Worm (Caenorhabditis elegans) whole organism, L1 larva: ENCODE results near the gene F53C11.1.

Experiments used
- C16A3.4 ChIP-seq: fragments of 150-350 bp; optimal IDR thresholded peaks from 2 replicates; lab custom pipeline; 2014; ENCODE audit warnings: missing biosample characterization, missing genetic modification characterization
- F16B12.6 ChIP-seq: fragments of 150-350 bp; optimal IDR thresholded peaks from 2 replicates; lab custom pipeline; 2014; ENCODE audit warnings: missing biosample characterization, missing genetic modification characterization
- aha-1 ChIP-seq: fragments of 150-350 bp; optimal IDR thresholded peaks from 2 replicates; lab custom pipeline; 2014; ENCODE audit warnings: missing biosample characterization, missing genetic modification characterization
- alr-1 ChIP-seq: fragments of 200-800 bp; sonication (Bioruptor generic); optimal IDR thresholded peaks from 2 replicates; lab custom pipeline; 2018; ENCODE audit warnings: borderline replicate concordance, mild to moderate bottlenecking, missing genetic modification characterization, missing compliant biosample characterization
- ama-1 ChIP-seq: fragments of 150-350 bp; optimal IDR thresholded peaks from 2 replicates; lab custom pipeline; 2014
- ceh-63 ChIP-seq: fragments of 200-800 bp; sonication (Bioruptor generic); optimal IDR thresholded peaks from 2 replicates; lab custom pipeline; 2018; ENCODE audit warnings: mild to moderate bottlenecking, missing genetic modification characterization, missing compliant biosample characterization
- ceh-82 ChIP-seq, 3 experiments: fragments of 150-350 bp in 1 of 3; sonication (generic microtip) in 2 of 3; optimal IDR thresholded peaks; 2 replicates each; lab custom pipeline; 2014 to 2017; ENCODE audit warnings: missing biosample characterization in 3 of 3, missing genetic modification characterization in 3 of 3
- ceh-88 ChIP-seq: fragments of 200-800 bp; sonication (Bioruptor generic); IDR thresholded peaks from 2 replicates; pipeline ENCODE4 v1.3.6; 2022; ENCODE audit warnings: missing genetic modification characterization, missing compliant biosample characterization
- ceh-90 ChIP-seq: sonication (generic microtip); optimal IDR thresholded peaks from 2 replicates; lab custom pipeline; 2016; ENCODE audit warnings: missing genetic modification characterization, missing compliant biosample characterization
- ces-1 ChIP-seq: fragments of 150-350 bp; optimal IDR thresholded peaks from 2 replicates; lab custom pipeline; 2014; ENCODE audit warnings: missing biosample characterization, missing genetic modification reagents, missing genetic modification characterization
- dpl-1 ChIP-seq, 3 experiments: fragments of 150-350 bp in 2 of 3; sonication (generic microtip) in 1 of 3; optimal IDR thresholded peaks; 2 replicates each; lab custom pipeline; 2014 to 2017; ENCODE audit warnings: missing biosample characterization in 3 of 3, missing genetic modification characterization in 3 of 3, missing genetic modification reagents in 3 of 3
- efl-1 ChIP-seq, 4 experiments: fragments of 150-350 bp; optimal IDR thresholded peaks in 3 of 4; peaks in 1 of 4; 1 replicate in 1 of 4; 2 replicates in 3 of 4; lab custom pipeline; 2014; ENCODE audit warnings: missing biosample characterization in 2 of 4, missing genetic modification characterization in 2 of 4, missing genetic modification reagents in 2 of 4
- efl-3 ChIP-seq: fragments of 200-800 bp; sonication (Bioruptor generic); optimal IDR thresholded peaks from 2 replicates; lab custom pipeline; 2018; ENCODE audit warnings: mild to moderate bottlenecking, missing genetic modification characterization, missing compliant biosample characterization
- egl-13 ChIP-seq: sonication (generic microtip); optimal IDR thresholded peaks from 2 replicates; lab custom pipeline; 2016; ENCODE audit warnings: missing genotype, missing genetic modification reagents, missing genetic modification characterization, missing compliant biosample characterization
- elt-2 ChIP-seq: sonication (generic microtip); optimal IDR thresholded peaks from 2 replicates; lab custom pipeline; 2016; ENCODE audit warnings: missing genetic modification characterization, mild to moderate bottlenecking, inconsistent platforms, missing compliant biosample characterization, missing genetic modification reagents
- elt-3 ChIP-seq, 6 experiments: fragments of 150-350 bp in 1 of 6; sonication (generic microtip); optimal IDR thresholded peaks; 2 replicates each; lab custom pipeline; 2017 to 2018; ENCODE audit warnings: missing biosample characterization in 6 of 6, missing genetic modification characterization in 6 of 6, inconsistent platforms in 1 of 6
- ets-5 ChIP-seq: fragments of 200-800 bp; sonication (Bioruptor generic); IDR thresholded peaks from 2 replicates; pipeline ENCODE4 v1.3.6; 2022; ENCODE audit warnings: missing genetic modification characterization, missing compliant biosample characterization
- fkh-10 ChIP-seq: sonication (generic microtip); optimal IDR thresholded peaks from 2 replicates; lab custom pipeline; 2017; ENCODE audit warnings: missing biosample characterization, missing genetic modification reagents, missing genetic modification characterization
- fkh-4 ChIP-seq: sonication (generic microtip); optimal IDR thresholded peaks from 2 replicates; lab custom pipeline; 2016; ENCODE audit warnings: missing compliant biosample characterization, missing genetic modification characterization, borderline replicate concordance
- fos-1 ChIP-seq: fragments of 150-350 bp; optimal IDR thresholded peaks from 2 replicates; lab custom pipeline; 2014; ENCODE audit warnings: missing biosample characterization, missing genetic modification characterization
- grh-1 ChIP-seq: fragments of 200-800 bp; sonication (Bioruptor generic); IDR thresholded peaks from 2 replicates; pipeline ENCODE4 v1.3.6; 2022; ENCODE audit warnings: missing genetic modification reagents, missing genetic modification characterization, missing compliant biosample characterization
- hlh-4 ChIP-seq: sonication (generic microtip); optimal IDR thresholded peaks from 2 replicates; lab custom pipeline; 2016; ENCODE audit warnings: mild to moderate bottlenecking, missing genetic modification characterization, missing compliant biosample characterization
- hpl-2 ChIP-seq: fragments of 150-350 bp; optimal IDR thresholded peaks from 2 replicates; lab custom pipeline; 2014; ENCODE audit warnings: missing biosample characterization, missing genetic modification reagents, missing genetic modification characterization
- isw-1 ChIP-seq: fragments of 200-800 bp; sonication (Bioruptor generic); IDR thresholded peaks from 2 replicates; pipeline ENCODE4 v1.3.6; 2022; ENCODE audit warnings: missing genetic modification characterization, missing compliant biosample characterization
- jun-1 ChIP-seq: fragments of 150-350 bp; optimal IDR thresholded peaks from 2 replicates; lab custom pipeline; 2014; ENCODE audit warnings: missing biosample characterization, missing genetic modification reagents, missing genetic modification characterization
- lin-14 ChIP-seq: fragments of 200-800 bp; sonication (Bioruptor generic); optimal IDR thresholded peaks from 2 replicates; lab custom pipeline; 2018; ENCODE audit warnings: mild to moderate bottlenecking, missing genetic modification characterization, moderate library complexity, missing compliant biosample characterization
- lsy-2 ChIP-seq, 2 experiments: fragments of 150-350 bp; optimal IDR thresholded peaks; 2 replicates each; lab custom pipeline; 2014; ENCODE audit warnings: missing biosample characterization in 2 of 2, missing genetic modification characterization in 2 of 2
- mab-9 ChIP-seq: fragments of 200-800 bp; sonication (Bioruptor generic); IDR thresholded peaks from 2 replicates; pipeline ENCODE4 v1.3.6; 2022; ENCODE audit warnings: missing genetic modification reagents, missing genetic modification characterization, missing compliant biosample characterization
- mef-2 ChIP-seq: fragments of 150-350 bp; optimal IDR thresholded peaks from 2 replicates; lab custom pipeline; 2014; ENCODE audit warnings: missing biosample characterization, missing genetic modification characterization
- mep-1 ChIP-seq: fragments of 150-350 bp; optimal IDR thresholded peaks from 2 replicates; lab custom pipeline; 2014; ENCODE audit warnings: missing biosample characterization, missing genetic modification characterization
- nhr-11 ChIP-seq: fragments of 150-350 bp; optimal IDR thresholded peaks from 2 replicates; lab custom pipeline; 2014; ENCODE audit warnings: missing biosample characterization, missing genetic modification characterization
- nhr-19 ChIP-seq: fragments of 200-800 bp; sonication (Bioruptor generic); conservative IDR thresholded peaks from 2 replicates; pipeline ENCODE4 v1.3.6; 2022; ENCODE audit warnings: missing genetic modification characterization, missing compliant biosample characterization
- nhr-20 ChIP-seq: sonication (generic microtip); optimal IDR thresholded peaks from 2 replicates; lab custom pipeline; 2016; ENCODE audit warnings: mild to moderate bottlenecking, missing genetic modification characterization, missing compliant biosample characterization
- nhr-237 ChIP-seq: fragments of 150-350 bp; optimal IDR thresholded peaks from 2 replicates; lab custom pipeline; 2014; ENCODE audit warnings: missing biosample characterization, missing genetic modification characterization
- nhr-47 ChIP-seq: sonication (generic microtip); optimal IDR thresholded peaks from 2 replicates; lab custom pipeline; 2016; ENCODE audit warnings: mild to moderate bottlenecking, missing genetic modification characterization, moderate library complexity, missing compliant biosample characterization
- nhr-71 ChIP-seq: sonication (generic microtip); optimal IDR thresholded peaks from 2 replicates; lab custom pipeline; 2016; ENCODE audit warnings: mild to moderate bottlenecking, missing genetic modification characterization, moderate library complexity, missing compliant biosample characterization
- skn-1 ChIP-seq: fragments of 150-350 bp; optimal IDR thresholded peaks from 2 replicates; lab custom pipeline; 2014; ENCODE audit warnings: missing biosample characterization, missing genetic modification characterization
- snpc-4 ChIP-seq: fragments of 150-350 bp; optimal IDR thresholded peaks from 2 replicates; lab custom pipeline; 2014; ENCODE audit warnings: missing biosample characterization, missing genetic modification characterization
- sptf-1 ChIP-seq: fragments of 150-350 bp; optimal IDR thresholded peaks from 2 replicates; lab custom pipeline; 2014; ENCODE audit warnings: missing biosample characterization, missing genetic modification characterization
- tbx-2 ChIP-seq: sonication (generic microtip); optimal IDR thresholded peaks from 2 replicates; lab custom pipeline; 2016; ENCODE audit warnings: missing genetic modification characterization, missing compliant biosample characterization
- tlp-1 ChIP-seq: fragments of 150-350 bp; optimal IDR thresholded peaks from 2 replicates; lab custom pipeline; 2014; ENCODE audit warnings: missing biosample characterization, missing genetic modification characterization
- unc-130 ChIP-seq: fragments of 150-350 bp; optimal IDR thresholded peaks from 2 replicates; lab custom pipeline; 2017; ENCODE audit warnings: missing biosample characterization, missing genetic modification characterization, inconsistent platforms
- unc-30 ChIP-seq: sonication (generic microtip); optimal IDR thresholded peaks from 2 replicates; lab custom pipeline; 2017; ENCODE audit warnings: missing biosample characterization, missing genetic modification characterization
- unc-62 ChIP-seq: fragments of 150-350 bp; optimal IDR thresholded peaks from 2 replicates; lab custom pipeline; 2014; ENCODE audit warnings: missing biosample characterization, missing genetic modification reagents, missing genetic modification characterization
- vab-15 ChIP-seq: sonication (generic microtip); optimal IDR thresholded peaks from 2 replicates; lab custom pipeline; 2017; ENCODE audit warnings: missing genotype, mild to moderate bottlenecking, missing genetic modification characterization, missing compliant biosample characterization
- xbp-1 ChIP-seq: sonication (generic microtip); optimal IDR thresholded peaks from 2 replicates; lab custom pipeline; 2016; ENCODE audit warnings: missing genetic modification characterization, missing compliant biosample characterization
- zag-1 ChIP-seq: fragments of 150-350 bp; optimal IDR thresholded peaks from 2 replicates; lab custom pipeline; 2014; ENCODE audit warnings: missing biosample characterization, missing genetic modification characterization
- zip-4 ChIP-seq: fragments of 200-800 bp; sonication (Bioruptor generic); optimal IDR thresholded peaks from 2 replicates; lab custom pipeline; 2018; ENCODE audit warnings: mild to moderate bottlenecking, missing genetic modification characterization, moderate library complexity, missing compliant biosample characterization
- ztf-11 ChIP-seq, 2 experiments: sonication (generic microtip); optimal IDR thresholded peaks; 2 replicates each; lab custom pipeline; 2016 to 2017; ENCODE audit warnings: missing genetic modification characterization in 2 of 2, missing biosample characterization in 1 of 2, missing compliant biosample characterization in 1 of 2

F53C11.1 gene

ce11 chrV:13787948-13788681 lies 12.5 kb downstream of the F53C11.1 start (continued):
- TF ChIP-seq efl-1 (optimal IDR thresholded peaks at IDR 0.05; lab: Kevin White, UChicago), result no peak
- TF ChIP-seq efl-1 (GFP tag; optimal IDR thresholded peaks at IDR 0.05 in 1 of 2; lab: Kevin White, UChicago), result peak in 1 of 2 experiments; percentile 91

DNA sequence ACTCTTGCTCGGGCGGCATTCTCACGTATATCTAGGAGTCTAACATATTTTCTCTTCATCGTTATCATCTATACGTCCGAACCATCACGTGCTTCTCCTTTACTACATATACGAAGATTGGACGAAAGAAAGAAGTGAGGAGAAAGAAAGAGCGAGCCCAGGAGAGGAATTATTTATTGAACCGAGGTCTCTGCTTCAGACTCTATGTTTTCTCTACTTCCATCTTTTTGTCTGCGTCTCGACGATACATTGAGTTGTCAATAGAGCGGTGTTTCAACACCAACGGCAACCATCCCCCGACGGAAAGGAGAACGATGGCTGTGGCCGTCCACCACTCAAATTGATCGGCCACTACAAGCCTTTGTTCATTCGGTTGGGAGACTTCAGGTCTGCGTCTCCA lies 13.8 kb downstream of the F53C11.1 start:
- TF ChIP-seq elt-2 (tag; lab: Kevin White, UChicago) (peak; percentile 75), ceh-88 (peak; percentile 66), F16B12.6 (tag; lab: Kevin White, UChicago) (peak; percentile 19), unc-130 (peak; percentile 89), nhr-237 (tag; lab: Kevin White, UChicago) (peak; percentile 60), lsy-2 (tag; optimal IDR thresholded peaks at IDR 0.05; lab: Kevin White, UChicago) (peak; percentile 77 to 94), unc-30 (tag; lab: Kevin White, UChicago) (no peak), nhr-11 (peak; percentile 5), tlp-1 (no peak), zag-1 (no peak), ceh-90 (no peak), hlh-4 (no peak), nhr-47 (tag; lab: Kevin White, UChicago) (peak; percentile 83), ets-5 (GFP tag; lab: Robert Waterston, UW) (no peak), mab-9 (GFP tag; lab: Robert Waterston, UW) (no peak), hpl-2 (peak; percentile 28), fkh-10 (GFP tag; lab: Kevin White, UChicago) (peak; percentile 21), efl-1 (optimal IDR thresholded peaks at IDR 0.05; lab: Kevin White, UChicago) (peak; percentile 76 to 84), efl-1 (GFP tag; optimal IDR thresholded peaks at IDR 0.05 in 1 of 2; lab: Kevin White, UChicago) (peak; percentile 61 to 95), skn-1 (tag; lab: Kevin White, UChicago) (peak; percentile 63), efl-3 (GFP tag; lab: Kevin White, UChicago) (no peak), nhr-20 (tag; lab: Kevin White, UChicago) (peak; percentile 90), unc-62 (GFP tag; lab: Kevin White, UChicago) (no peak), grh-1 (GFP tag; lab: Robert Waterston, UW) (peak; percentile 55), aha-1 (tag; lab: Kevin White, UChicago) (no peak), lin-14 (GFP tag; lab: Kevin White, UChicago) (peak; percentile 98), xbp-1 (tag; lab: Kevin White, UChicago) (peak; percentile 70), fos-1 (tag; lab: Kevin White, UChicago) (peak; percentile 76), fkh-4 (tag; lab: Kevin White, UChicago) (no peak), alr-1 (tag; lab: Kevin White, UChicago) (no peak), ceh-82 (tag; optimal IDR thresholded peaks at IDR 0.05; lab: Kevin White, UChicago) (peak; percentile 57 to 92 (median 83)), ceh-63 (GFP tag; lab: Kevin White, UChicago) (no peak), mep-1 (tag; lab: Kevin White, UChicago) (peak; percentile 77), ama-1 (lab: Kevin White, UChicago) (peak; percentile 15), snpc-4 (tag; lab: Kevin White, UChicago) (peak; percentile 39), dpl-1 (GFP tag; optimal IDR thresholded peaks at IDR 0.05; lab: Kevin White, UChicago) (peak; percentile 30 to 76 (median 65)), mef-2 (peak; percentile 66), ces-1 (GFP tag; lab: Kevin White, UChicago) (no peak), tbx-2 (peak; percentile 87), nhr-71 (peak; percentile 95), egl-13 (tag; lab: Kevin White, UChicago) (peak; percentile 77), elt-3 (tag; optimal IDR thresholded peaks at IDR 0.05; lab: Kevin White, UChicago) (peak in 2 of 6 experiments; percentile 53 to 54), C16A3.4 (peak; percentile 89), jun-1 (tag; lab: Kevin White, UChicago) (peak; percentile 65), vab-15 (tag; lab: Kevin White, UChicago) (no peak), ztf-11 (tag; optimal IDR thresholded peaks at IDR 0.05; lab: Kevin White, UChicago) (no peak), nhr-19 (GFP tag; lab: Robert Waterston, UW) (peak; percentile 84), zip-4 (GFP tag; lab: Kevin White, UChicago) (peak; percentile 16), sptf-1 (tag; lab: Kevin White, UChicago) (no peak), isw-1 (GFP tag; lab: Robert Waterston, UW) (peak; percentile 70)
